Fruit fly (Drosophila melanogaster): ENCODE data around the gene Dim1.

Gene Dim1

DNA sequence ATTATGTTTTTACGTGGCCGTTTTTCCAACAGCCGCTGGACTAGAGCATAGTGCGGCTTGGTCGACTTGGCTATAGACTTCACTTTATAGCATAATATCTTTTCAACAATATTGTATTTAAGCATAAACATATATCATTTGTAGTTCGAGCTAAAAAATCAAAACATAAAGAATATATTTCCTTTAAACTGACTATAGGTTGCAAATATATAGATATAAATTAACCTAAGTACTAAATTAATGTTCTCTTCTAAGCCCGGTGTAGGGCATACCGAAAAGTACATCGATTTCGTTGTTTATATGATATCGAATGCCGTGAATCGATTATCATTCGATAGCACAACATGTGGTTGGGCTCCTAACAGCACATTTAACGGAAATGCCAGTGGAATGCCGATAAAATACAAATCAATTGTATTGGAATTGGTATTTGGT lies 45.5 kb downstream of the Dim1 start, which contains the start of gene MFS18 (continued):
- peak; percentile 98 for TF ChIP-seq esn (GFP tag; optimal IDR thresholded peaks at IDR 0.05)
- TF ChIP-seq dac (GFP tag; optimal IDR thresholded peaks at IDR 0.05), result peak; percentile 81
- peak; percentile 99 for TF ChIP-seq eg (GFP tag; IDR thresholded peaks at IDR 0.05)
- peak; percentile 96 for TF ChIP-seq CG6854 (GFP tag; optimal IDR thresholded peaks at IDR 0.05)
- peak; percentile 93 for TF ChIP-seq Lpt (GFP tag; optimal IDR thresholded peaks at IDR 0.05)
- peak; percentile 99 for TF ChIP-seq CG7368 (GFP tag; optimal IDR thresholded peaks at IDR 0.05)
- peak; percentile 95 for TF ChIP-seq topi (GFP tag; optimal IDR thresholded peaks at IDR 0.05)
- peak; percentile 84 for TF ChIP-seq Ets21C (GFP tag; optimal IDR thresholded peaks at IDR 0.05)
- peak; percentile 94 for TF ChIP-seq CG6792 (GFP tag; optimal IDR thresholded peaks at IDR 0.05)
- no peak for TF ChIP-seq vri (GFP tag; optimal IDR thresholded peaks at IDR 0.05)
- TF ChIP-seq CG3919 (GFP tag; optimal IDR thresholded peaks at IDR 0.05), result peak; percentile 97
- TF ChIP-seq CG10669 (GFP tag; optimal IDR thresholded peaks at IDR 0.05), result peak; percentile 99
- TF ChIP-seq fd59A (GFP tag; optimal IDR thresholded peaks at IDR 0.05), result peak; percentile 84
- peak; percentile 98 for TF ChIP-seq CG3032 (tag; optimal IDR thresholded peaks at IDR 0.05)
- TF ChIP-seq CG32006 (GFP tag; optimal IDR thresholded peaks at IDR 0.05), result peak; percentile 96
- TF ChIP-seq Eip75B (GFP tag; optimal IDR thresholded peaks at IDR 0.05), result peak; percentile 92
- TF ChIP-seq salr (GFP tag; optimal IDR thresholded peaks at IDR 0.05), result peak; percentile 81 to 96
- TF ChIP-seq CG6163 (GFP tag; IDR thresholded peaks at IDR 0.05), result peak; percentile 98
- peak; percentile 98 for TF ChIP-seq spab (GFP tag; optimal IDR thresholded peaks at IDR 0.05)
- TF ChIP-seq CG11762 (GFP tag; optimal IDR thresholded peaks at IDR 0.05; ENCODE audit: insufficient read depth), result peak; percentile 99
- peak; percentile 99 for TF ChIP-seq CG11294 (GFP tag; IDR thresholded peaks at IDR 0.05)
- TF ChIP-seq Met (GFP tag; optimal IDR thresholded peaks at IDR 0.05), result peak; percentile 95
- peak; percentile 97 for TF ChIP-seq fd85E (GFP tag; optimal IDR thresholded peaks at IDR 0.05)
- TF ChIP-seq Eip78C (GFP tag), result peak; percentile 99
- TF ChIP-seq ss (GFP tag; optimal IDR thresholded peaks at IDR 0.05), result peak in 1 of 2 experiments; percentile 90
- peak; percentile 94 for TF ChIP-seq lz (GFP tag; optimal IDR thresholded peaks at IDR 0.05)
- no peak for TF ChIP-seq CG16779 (tag; optimal IDR thresholded peaks at IDR 0.05)
- peak; percentile 86 for TF ChIP-seq dsx (GFP tag; optimal IDR thresholded peaks at IDR 0.05; ENCODE audit: poor library complexity, severe bottlenecking)
- peak; percentile 92 for TF ChIP-seq Sox14 (GFP tag; optimal IDR thresholded peaks at IDR 0.05)
- TF ChIP-seq CG31627 (GFP tag; optimal IDR thresholded peaks at IDR 0.05), result peak; percentile 91
- TF ChIP-seq pdm3 (GFP tag; optimal IDR thresholded peaks at IDR 0.05), result peak; percentile 96
- peak; percentile 98 for TF ChIP-seq CG8632 (GFP tag; optimal IDR thresholded peaks at IDR 0.05)
- TF ChIP-seq Gug (GFP tag; IDR thresholded peaks at IDR 0.05), result peak; percentile 99
- TF ChIP-seq Sox102F (GFP tag; optimal IDR thresholded peaks at IDR 0.05), result peak; percentile 94
- TF ChIP-seq svp (GFP tag), result peak; percentile 98
- TF ChIP-seq CG6276 (GFP tag; optimal IDR thresholded peaks at IDR 0.05), result peak; percentile 98
- TF ChIP-seq CG34406 (GFP tag; optimal IDR thresholded peaks at IDR 0.05), result peak; percentile 98
- no peak for TF ChIP-seq Eip93F (GFP tag; optimal IDR thresholded peaks at IDR 0.05)
- TF ChIP-seq Ets96B (tag; optimal IDR thresholded peaks at IDR 0.05), result peak; percentile 89
- TF ChIP-seq CG8119 (GFP tag; IDR thresholded peaks at IDR 0.05), result peak; percentile 99
- peak; percentile 93 for TF ChIP-seq Sox15 (GFP tag; optimal IDR thresholded peaks at IDR 0.05)
- peak; percentile 85 for TF ChIP-seq CG1621 (tag; optimal IDR thresholded peaks at IDR 0.05)

DNA sequence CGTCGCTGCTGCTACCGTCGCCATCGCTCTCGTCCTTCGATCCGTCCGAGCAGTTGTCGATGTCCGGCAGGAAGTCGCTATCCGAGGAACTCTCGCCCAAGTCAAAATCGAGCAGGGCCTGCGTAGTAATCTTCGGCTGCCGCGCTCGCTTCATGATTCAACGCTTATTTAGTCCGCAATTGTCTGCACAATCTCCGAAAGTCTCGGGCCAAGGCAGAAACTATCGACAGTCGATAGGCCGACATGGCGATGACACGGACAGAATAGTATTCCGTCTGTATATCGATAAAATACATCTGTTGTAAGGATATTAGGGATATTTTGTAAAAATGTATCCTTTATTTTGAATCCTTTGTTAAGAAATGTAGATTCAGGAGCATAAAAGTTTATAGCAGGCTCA lies 49.7 kb downstream of the Dim1 start, which contains the start of gene CG15439:
TSS of gene CG15439 (minus strand) at position 241 of the 400 bp plus-strand sequence.
- TF ChIP-seq CG1621 (tag; optimal IDR thresholded peaks at IDR 0.05), result peak; percentile 21
- TF ChIP-seq CG8632 (GFP tag; optimal IDR thresholded peaks at IDR 0.05), result no peak

Measured in whole organism, prepupa.